Worm (Caenorhabditis elegans): ENCODE results near the gene gtbp-1.

gtbp-1 gene

DNA sequence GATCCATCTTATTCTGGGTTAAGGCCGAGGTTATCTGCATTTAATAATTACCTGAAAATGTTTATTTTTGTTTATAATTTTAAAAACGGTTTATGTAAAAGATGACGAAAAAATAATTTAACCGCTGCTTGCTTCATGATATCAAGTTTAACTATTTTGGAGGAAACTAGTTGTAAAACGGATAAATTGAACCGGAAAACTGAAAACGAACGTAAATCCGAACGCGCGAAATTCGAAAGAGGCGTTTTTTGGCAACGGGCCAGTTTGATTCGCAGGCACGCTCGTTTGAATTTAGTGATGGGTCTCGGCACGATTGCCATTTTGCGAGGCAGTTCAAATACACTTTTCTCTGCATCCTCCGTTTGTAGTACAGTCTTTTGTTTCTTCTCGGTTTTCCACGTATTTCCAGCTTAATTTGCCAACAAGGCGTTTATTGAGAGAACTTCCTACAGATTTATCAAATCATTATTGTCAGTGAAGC lies at the start of gene gtbp-1, which contains the start of gene K08F4.3:
Gene gtbp-1, minus strand, starts transcription at position 51 of the 481 bp plus-strand sequence.
Gene K08F4.3, plus strand, starts transcription at position 352 of the 481 bp plus-strand sequence.
- TF ChIP-seq pax-3 (tag; optimal IDR thresholded peaks at IDR 0.05) (peak; percentile 23), efl-3 (GFP tag; optimal IDR thresholded peaks at IDR 0.05) (no peak), ets-5 (GFP tag; IDR thresholded peaks at IDR 0.05) (no peak), ceh-82 (tag; optimal IDR thresholded peaks at IDR 0.05) (peak in 1 of 3 experiments; percentile 71), nhr-19 (GFP tag; conservative IDR thresholded peaks at IDR 0.05) (peak; percentile 61), mep-1 (tag; optimal IDR thresholded peaks at IDR 0.05) (peak; percentile 85), hlh-4 (tag; optimal IDR thresholded peaks at IDR 0.05) (no peak), zip-4 (GFP tag; optimal IDR thresholded peaks at IDR 0.05) (no peak), C04F5.9 (tag; optimal IDR thresholded peaks at IDR 0.05) (no peak), pag-3 (tag; optimal IDR thresholded peaks at IDR 0.05; ENCODE audit: borderline replicate concordance, insufficient read depth) (no peak), alr-1 (tag; optimal IDR thresholded peaks at IDR 0.05; ENCODE audit: borderline replicate concordance) (no peak), nhr-90 (tag; optimal IDR thresholded peaks at IDR 0.05; ENCODE audit: poor library complexity) (peak; percentile 45), ceh-88 (GFP tag; IDR thresholded peaks at IDR 0.05) (no peak; the same call in 1 of the 2 replicates), mab-9 (GFP tag; IDR thresholded peaks at IDR 0.05) (no peak), nhr-47 (tag; optimal IDR thresholded peaks at IDR 0.05) (peak; percentile 74), hpl-2 (GFP tag; optimal IDR thresholded peaks at IDR 0.05) (no peak), skn-1 (tag; optimal IDR thresholded peaks at IDR 0.05) (peak; percentile 75), nhr-76 (tag; optimal IDR thresholded peaks at IDR 0.05) (no peak), fkh-8 (tag; optimal IDR thresholded peaks at IDR 0.05) (peak; percentile 65), sox-4 (tag; optimal IDR thresholded peaks at IDR 0.05) (no peak), ceh-8 (GFP tag; optimal IDR thresholded peaks at IDR 0.05) (no peak), aha-1 (tag; optimal IDR thresholded peaks at IDR 0.05) (no peak), snpc-4 (tag; optimal IDR thresholded peaks at IDR 0.05) (peak; percentile 54), lin-39 (tag; optimal IDR thresholded peaks at IDR 0.05) (no peak), nhr-20 (tag; optimal IDR thresholded peaks at IDR 0.05) (peak; percentile 68), ces-1 (GFP tag; optimal IDR thresholded peaks at IDR 0.05) (no peak), egl-13 (tag; optimal IDR thresholded peaks at IDR 0.05) (no peak), ztf-4 (tag; optimal IDR thresholded peaks at IDR 0.05) (no peak), lsy-2 (tag; optimal IDR thresholded peaks at IDR 0.05) (peak; percentile 79 to 95), dsc-1 (tag; optimal IDR thresholded peaks at IDR 0.05) (peak; percentile 37), mef-2 (tag; optimal IDR thresholded peaks at IDR 0.05) (no peak), zag-1 (tag; optimal IDR thresholded peaks at IDR 0.05) (no peak), aly-2 (tag; optimal IDR thresholded peaks at IDR 0.05) (no peak), unc-130 (tag; optimal IDR thresholded peaks at IDR 0.05) (peak; percentile 49), elt-3 (tag; optimal IDR thresholded peaks at IDR 0.05) (peak in 2 of 6 experiments; percentile 3 to 47), isw-1 (GFP tag; IDR thresholded peaks at IDR 0.05) (peak; percentile 64), lin-14 (GFP tag; optimal IDR thresholded peaks at IDR 0.05) (no peak), fkh-4 (tag; optimal IDR thresholded peaks at IDR 0.05; ENCODE audit: borderline replicate concordance) (no peak), lin-13 (GFP tag; optimal IDR thresholded peaks at IDR 0.05) (peak; percentile 68), unc-30 (tag; optimal IDR thresholded peaks at IDR 0.05) (no peak), nhr-84 (tag; optimal IDR thresholded peaks at IDR 0.05) (no peak), elt-2 (tag; optimal IDR thresholded peaks at IDR 0.05) (no peak), snu-23 (GFP tag; optimal IDR thresholded peaks at IDR 0.05) (peak; percentile 83), grh-1 (GFP tag; IDR thresholded peaks at IDR 0.05) (peak; percentile 38; the same call in 1 of the 2 replicates), mdl-1 (tag; optimal IDR thresholded peaks at IDR 0.05) (peak in 1 of 2 experiments; percentile 66), ceh-63 (GFP tag; optimal IDR thresholded peaks at IDR 0.05) (no peak), nhr-28 (tag; optimal IDR thresholded peaks at IDR 0.05) (no peak), hlh-17 (GFP tag; optimal IDR thresholded peaks at IDR 0.05; ENCODE audit: borderline replicate concordance) (no peak), swsn-7 (tag; optimal IDR thresholded peaks at IDR 0.05) (peak; percentile 48), Y116A8C.19 (tag; optimal IDR thresholded peaks at IDR 0.05; ENCODE audit: borderline replicate concordance) (no peak), xbp-1 (tag; optimal IDR thresholded peaks at IDR 0.05) (peak; percentile 67), C34B4.2 (tag; optimal IDR thresholded peaks at IDR 0.05) (no peak)

Data from whole organism, L1 larva.